Worm (Caenorhabditis elegans) whole organism, young adult: ENCODE data around the gene F35C5.3.

ENCODE experiments used
- B0336.3 ChIP-seq: fragments of 200-800 bp; sonication (Bioruptor generic); IDR thresholded peaks from 2 replicates; pipeline ENCODE4 v1.3.6; 2022; ENCODE audit warnings: missing genetic modification characterization, missing compliant biosample characterization
- D2030.7 ChIP-seq: fragments of 200-800 bp; sonication (Bioruptor generic); IDR thresholded peaks from 2 replicates; pipeline ENCODE4 v1.3.6; 2022; ENCODE audit warnings: missing genetic modification reagents, missing genetic modification characterization, missing compliant biosample characterization
- F49E8.2 ChIP-seq: sonication (generic microtip); optimal IDR thresholded peaks from 3 replicates; lab custom pipeline; 2017; ENCODE audit warnings: missing genetic modification characterization, mild to moderate bottlenecking, missing compliant biosample characterization, antibody characterized with exemption, moderate library complexity; ENCODE audit not compliant: insufficient read depth
- F55B11.4 ChIP-seq: sonication (generic microtip); optimal IDR thresholded peaks from 2 replicates; lab custom pipeline; 2016; ENCODE audit warnings: missing compliant biosample characterization, missing genetic modification characterization, borderline replicate concordance; ENCODE audit not compliant: insufficient read depth
- F57A8.1 ChIP-seq: fragments of 200-800 bp; sonication (Bioruptor generic); optimal IDR thresholded peaks from 2 replicates; lab custom pipeline; 2018; ENCODE audit warnings: mild to moderate bottlenecking, missing genetic modification characterization, moderate library complexity, missing compliant biosample characterization
- K11D2.4 ChIP-seq: fragments of 200-800 bp; sonication (Bioruptor generic); IDR thresholded peaks from 2 replicates; pipeline ENCODE4 v1.3.6; 2022; ENCODE audit warnings: missing genetic modification reagents, missing genetic modification characterization, missing compliant biosample characterization
- K12H6.12 ChIP-seq: fragments of 200-800 bp; sonication (Bioruptor generic); optimal IDR thresholded peaks from 2 replicates; lab custom pipeline; 2018; ENCODE audit warnings: mild to moderate bottlenecking, missing genetic modification characterization, missing compliant biosample characterization
- Y53F4B.3 ChIP-seq: fragments of 200-800 bp; sonication (Bioruptor generic); IDR thresholded peaks from 2 replicates; pipeline ENCODE4 v1.3.6; 2022; ENCODE audit warnings: missing genetic modification reagents, missing genetic modification characterization, missing compliant biosample characterization
- Y67H2A.10 ChIP-seq: fragments of 200-800 bp; sonication (Bioruptor generic); conservative IDR thresholded peaks from 2 replicates; pipeline ENCODE4 v1.3.6; 2022; ENCODE audit warnings: missing genetic modification reagents, missing genetic modification characterization, missing compliant biosample characterization
- ZK185.1 ChIP-seq: sonication (generic microtip); optimal IDR thresholded peaks from 2 replicates; lab custom pipeline; 2016; ENCODE audit warnings: mild to moderate bottlenecking, missing genetic modification characterization, missing compliant biosample characterization; ENCODE audit not compliant: poor library complexity, severe bottlenecking
- ama-1 ChIP-seq, 3 experiments: fragments of 150-350 bp in 1 of 3; sonication (generic microtip) in 2 of 3; optimal IDR thresholded peaks; 2 replicates each; lab custom pipeline; 2014 to 2018; ENCODE audit warnings: missing biosample characterization in 2 of 3, missing genetic modification characterization in 2 of 3, missing genetic modification reagents in 2 of 3
- athp-1 ChIP-seq: sonication (generic microtip); optimal IDR thresholded peaks from 2 replicates; lab custom pipeline; 2017; ENCODE audit warnings: mild to moderate bottlenecking, missing genetic modification characterization, missing compliant biosample characterization
- attf-3 ChIP-seq: fragments of 200-800 bp; sonication (Bioruptor generic); conservative IDR thresholded peaks from 2 replicates; pipeline ENCODE4 v1.3.6; 2022; ENCODE audit warnings: missing genetic modification reagents, missing genetic modification characterization, missing compliant biosample characterization
- attf-5 ChIP-seq: fragments of 200-800 bp; sonication (Bioruptor generic); optimal IDR thresholded peaks from 2 replicates; lab custom pipeline; 2018; ENCODE audit warnings: mild to moderate bottlenecking, missing genetic modification characterization, missing compliant biosample characterization
- bed-1 ChIP-seq: fragments of 200-800 bp; sonication (Bioruptor generic); IDR thresholded peaks from 2 replicates; pipeline ENCODE4 v1.3.6; 2022; ENCODE audit warnings: missing genetic modification reagents, missing genetic modification characterization, missing compliant biosample characterization
- ccch-3 ChIP-seq: fragments of 200-800 bp; sonication (Bioruptor generic); optimal IDR thresholded peaks from 2 replicates; lab custom pipeline; 2018; ENCODE audit warnings: mild to moderate bottlenecking, missing genetic modification characterization, missing compliant biosample characterization
- ceh-100 ChIP-seq: fragments of 200-800 bp; sonication (Bioruptor generic); IDR thresholded peaks from 2 replicates; pipeline ENCODE4 v1.3.6; 2022; ENCODE audit warnings: missing genetic modification reagents, missing genetic modification characterization, missing compliant biosample characterization
- ceh-58 ChIP-seq: fragments of 200-800 bp; sonication (Bioruptor generic); IDR thresholded peaks from 2 replicates; pipeline ENCODE4 v1.3.6; 2022; ENCODE audit warnings: missing genetic modification characterization, missing compliant biosample characterization
- ceh-79 ChIP-seq: sonication (generic microtip); optimal IDR thresholded peaks from 2 replicates; lab custom pipeline; 2017; ENCODE audit warnings: mild to moderate bottlenecking, missing genetic modification characterization, missing compliant biosample characterization
- dox-1 ChIP-seq: fragments of 200-800 bp; sonication (Bioruptor generic); IDR thresholded peaks from 2 replicates; pipeline ENCODE4 v1.3.6; 2022; ENCODE audit warnings: missing genetic modification reagents, missing genetic modification characterization, missing compliant biosample characterization
- dpl-1 ChIP-seq: fragments of 150-350 bp; optimal IDR thresholded peaks from 2 replicates; lab custom pipeline; 2014; ENCODE audit warnings: missing biosample characterization, missing genetic modification reagents, missing genetic modification characterization
- egl-44 ChIP-seq: fragments of 200-800 bp; sonication (Bioruptor generic); IDR thresholded peaks from 2 replicates; pipeline ENCODE4 v1.3.6; 2022; ENCODE audit warnings: missing genetic modification reagents, missing genetic modification characterization, missing compliant biosample characterization
- egrh-3 ChIP-seq: fragments of 200-800 bp; sonication (Bioruptor generic); IDR thresholded peaks from 2 replicates; pipeline ENCODE4 v1.3.6; 2022; ENCODE audit warnings: missing genetic modification reagents, missing genetic modification characterization, missing compliant biosample characterization
- hmg-1.2 ChIP-seq: fragments of 200-800 bp; sonication (Bioruptor generic); IDR thresholded peaks from 2 replicates; pipeline ENCODE4 v1.3.6; 2022; ENCODE audit warnings: missing genetic modification reagents, missing genetic modification characterization, missing compliant biosample characterization
- let-526 ChIP-seq: fragments of 200-800 bp; sonication (Bioruptor generic); IDR thresholded peaks from 2 replicates; pipeline ENCODE4 v1.3.6; 2022; ENCODE audit warnings: missing genetic modification reagents, missing genetic modification characterization, missing compliant biosample characterization
- let-607 ChIP-seq, 2 experiments: fragments of 200-800 bp in 1 of 2; sonication (Bioruptor generic) in 1 of 2; sonication (generic microtip) in 1 of 2; optimal IDR thresholded peaks; 2 replicates each; lab custom pipeline; 2016 to 2018; ENCODE audit warnings: mild to moderate bottlenecking in 2 of 2, missing compliant biosample characterization in 2 of 2, missing genetic modification characterization in 2 of 2, moderate library complexity in 2 of 2, missing genotype in 1 of 2
- lin-40 ChIP-seq: sonication (generic microtip); optimal IDR thresholded peaks from 2 replicates; lab custom pipeline; 2016; ENCODE audit warnings: missing genetic modification characterization, mild to moderate bottlenecking, missing compliant biosample characterization, missing genotype, missing genetic modification reagents
- lir-1 ChIP-seq: fragments of 200-800 bp; sonication (Bioruptor generic); conservative IDR thresholded peaks from 2 replicates; pipeline ENCODE4 v1.3.6; 2022; ENCODE audit warnings: missing genetic modification reagents, missing genetic modification characterization, missing compliant biosample characterization
- lsy-27 ChIP-seq: sonication (generic microtip); optimal IDR thresholded peaks from 2 replicates; lab custom pipeline; 2017; ENCODE audit warnings: missing genetic modification characterization, mild to moderate bottlenecking, missing compliant biosample characterization, antibody characterized with exemption, missing genotype, borderline replicate concordance; ENCODE audit not compliant: insufficient read depth
- madf-3 ChIP-seq: fragments of 200-800 bp; sonication (Bioruptor generic); IDR thresholded peaks from 2 replicates; pipeline ENCODE4 v1.3.6; 2022; ENCODE audit warnings: missing genetic modification reagents, missing genetic modification characterization, missing compliant biosample characterization
- mcd-1 ChIP-seq: fragments of 200-800 bp; sonication (Bioruptor generic); IDR thresholded peaks from 2 replicates; pipeline ENCODE4 v1.3.6; 2022; ENCODE audit warnings: missing genetic modification reagents, missing genetic modification characterization, missing compliant biosample characterization
- mes-4 ChIP-seq: sonication (generic microtip); optimal IDR thresholded peaks from 2 replicates; lab custom pipeline; 2016; ENCODE audit warnings: missing genotype, missing genetic modification characterization, missing compliant biosample characterization
- mxl-1 ChIP-seq: sonication (generic microtip); optimal IDR thresholded peaks from 2 replicates; lab custom pipeline; 2016; ENCODE audit warnings: missing genetic modification characterization, missing compliant biosample characterization
- nhr-80 ChIP-seq: sonication (generic microtip); optimal IDR thresholded peaks from 2 replicates; lab custom pipeline; 2016; ENCODE audit warnings: missing genetic modification characterization, missing compliant biosample characterization
- pha-4 ChIP-seq: fragments of 150-350 bp; sonication (generic microtip); optimal IDR thresholded peaks from 2 replicates; lab custom pipeline; 2014; ENCODE audit warnings: missing biosample characterization, missing genetic modification reagents, missing genetic modification characterization
- repo-1 ChIP-seq: sonication (generic microtip); optimal IDR thresholded peaks from 2 replicates; lab custom pipeline; 2017; ENCODE audit warnings: mild to moderate bottlenecking, missing genetic modification characterization, missing compliant biosample characterization
- rpc-1 ChIP-seq, 2 experiments: fragments of 150-350 bp in 1 of 2; sonication (generic microtip) in 1 of 2; optimal IDR thresholded peaks; 2 replicates each; lab custom pipeline; 2014 to 2018; ENCODE audit warnings: missing biosample characterization in 1 of 2, missing genetic modification characterization in 1 of 2, missing genetic modification reagents in 1 of 2, missing genotype in 1 of 2
- sdz-38 ChIP-seq: sonication (generic microtip); optimal IDR thresholded peaks from 2 replicates; lab custom pipeline; 2016; ENCODE audit warnings: missing genotype, missing genetic modification characterization, missing compliant biosample characterization
- sptf-2 ChIP-seq: fragments of 200-800 bp; sonication (Bioruptor generic); optimal IDR thresholded peaks from 2 replicates; lab custom pipeline; 2018; ENCODE audit warnings: mild to moderate bottlenecking, missing genetic modification characterization, missing compliant biosample characterization
- tbp1 ChIP-seq: fragments of 200-800 bp; sonication (Bioruptor generic); optimal IDR thresholded peaks from 2 replicates; lab custom pipeline; 2018; ENCODE audit warnings: mild to moderate bottlenecking, missing genetic modification characterization, missing compliant biosample characterization
- ztf-18 ChIP-seq: sonication (generic microtip); optimal IDR thresholded peaks from 2 replicates; lab custom pipeline; 2016; ENCODE audit warnings: missing genotype, mild to moderate bottlenecking, missing genetic modification characterization, missing compliant biosample characterization
- ztf-22 ChIP-seq: fragments of 200-800 bp; sonication (Bioruptor generic); optimal IDR thresholded peaks from 2 replicates; lab custom pipeline; 2018; ENCODE audit warnings: mild to moderate bottlenecking, missing genetic modification characterization, moderate library complexity, missing compliant biosample characterization
- ztf-26 ChIP-seq: sonication (generic microtip); optimal IDR thresholded peaks from 2 replicates; lab custom pipeline; 2017; ENCODE audit warnings: missing genetic modification characterization, missing compliant biosample characterization

The F35C5.3 gene

DNA sequence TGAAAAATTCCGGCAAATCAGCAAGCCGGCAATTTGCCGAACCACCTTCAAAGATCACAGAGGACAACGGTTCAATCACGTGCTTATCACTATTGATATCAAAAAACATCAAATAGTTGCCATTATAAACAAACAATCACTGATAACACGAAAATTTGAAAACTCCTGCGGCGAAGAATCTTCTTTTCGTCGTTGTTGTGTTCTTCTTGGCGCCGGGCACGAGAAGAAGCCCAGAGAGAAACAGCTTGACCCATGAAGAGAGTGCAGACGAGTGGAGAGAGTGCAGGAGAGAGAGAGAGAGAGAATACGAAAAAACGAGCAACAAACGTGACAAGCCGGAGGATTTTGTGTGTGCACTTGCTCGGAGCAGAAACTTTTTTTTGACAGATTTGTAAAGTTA is 9.9 kb upstream of the F35C5.3 start (continued):
- TF ChIP-seq ztf-26 (tag; lab: Kevin White, UChicago), result peak; percentile 23
- TF ChIP-seq mxl-1 (tag; lab: Kevin White, UChicago), result peak; percentile 16
- no peak for TF ChIP-seq dox-1
- TF ChIP-seq egrh-3 (GFP tag; lab: Robert Waterston, UW), result peak; percentile 40; the same call in 1 of the 2 replicates
- peak; percentile 66 for TF ChIP-seq ztf-22 (GFP tag; lab: Kevin White, UChicago)
- TF ChIP-seq ama-1 (optimal IDR thresholded peaks at IDR 0.05; lab: Kevin White, UChicago), result peak; percentile 28
- TF ChIP-seq ama-1 (GFP tag; optimal IDR thresholded peaks at IDR 0.05; lab: Kevin White, UChicago), result no peak
- peak; percentile 48; the same call in 1 of the 2 replicates for TF ChIP-seq K11D2.4 (GFP tag; lab: Robert Waterston, UW)
- peak in 1 of 2 experiments; percentile 53 for TF ChIP-seq let-607 (tag; optimal IDR thresholded peaks at IDR 0.05; lab: Kevin White, UChicago)
- peak; percentile 24 for TF ChIP-seq repo-1 (tag; lab: Kevin White, UChicago)
- TF ChIP-seq athp-1, result no peak
- no peak for TF ChIP-seq ztf-18 (tag; lab: Kevin White, UChicago)
- TF ChIP-seq madf-3 (GFP tag; lab: Robert Waterston, UW), result no peak
- TF ChIP-seq K12H6.12 (tag; lab: Kevin White, UChicago), result peak; percentile 15
- peak; percentile 94 for TF ChIP-seq nhr-80 (tag; lab: Kevin White, UChicago)
- TF ChIP-seq, all 124 proteins: peak for 30

DNA sequence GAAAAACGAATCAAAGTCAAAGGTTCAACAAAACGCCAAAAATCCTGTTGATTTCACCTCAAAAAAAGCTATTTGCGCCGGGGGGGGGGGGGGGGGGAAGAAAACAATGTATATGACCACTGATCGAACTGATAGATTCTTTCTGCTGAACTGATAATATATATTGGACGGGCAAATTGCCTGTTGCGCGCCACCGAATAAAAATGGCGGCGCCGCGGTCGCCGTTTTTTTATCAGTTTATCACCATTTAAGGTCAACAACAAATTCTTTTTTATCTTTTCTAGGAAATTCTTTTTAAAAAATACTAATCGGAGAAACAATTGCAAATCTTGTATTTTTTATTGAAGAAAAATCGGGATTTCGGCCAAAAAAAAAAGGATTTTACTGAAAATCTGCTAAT is 8.8 kb upstream of the F35C5.3 start:
- TF ChIP-seq Y53F4B.3 (GFP tag; lab: Robert Waterston, UW) (no peak), tbp1 (GFP tag; lab: Kevin White, UChicago) (peak; percentile 36), egrh-3 (GFP tag; lab: Robert Waterston, UW) (peak; percentile 24; the same call in 1 of the 2 replicates), nhr-80 (tag; lab: Kevin White, UChicago) (peak; percentile 49)

DNA sequence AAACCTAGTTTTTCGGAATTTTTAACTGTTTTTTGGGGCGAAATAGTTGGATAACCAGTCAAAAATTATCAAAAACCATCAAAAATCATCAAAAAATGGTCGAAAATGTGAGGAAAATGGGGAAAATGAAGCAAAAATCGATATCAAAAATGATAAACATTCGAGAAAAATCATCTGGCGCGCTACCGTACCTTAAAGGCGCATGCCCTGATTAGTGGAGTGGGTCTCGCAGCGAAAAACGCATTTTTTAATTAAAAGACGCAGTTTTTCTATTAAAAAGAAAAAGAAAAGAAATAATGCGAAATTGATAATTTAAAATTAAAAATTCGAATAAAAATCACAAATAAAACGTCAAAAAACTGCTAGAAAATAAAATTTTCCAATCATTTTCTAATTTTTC is 8.2 kb upstream of the F35C5.3 start, which contains the start of gene F35C5.1:
TSS of gene F35C5.1 (plus strand) at position 399 of the 400 bp plus-strand sequence.
- no peak for TF ChIP-seq B0336.3 (GFP tag; lab: Robert Waterston, UW)
- TF ChIP-seq pha-4 (tag; lab: Kevin White, UChicago), result no peak
- no peak for TF ChIP-seq F55B11.4 (tag; lab: Kevin White, UChicago)
- no peak for TF ChIP-seq egrh-3 (GFP tag; lab: Robert Waterston, UW)
- TF ChIP-seq dox-1, result peak; percentile 68; the same call in 1 of the 2 replicates
- TF ChIP-seq sptf-2 (GFP tag; lab: Kevin White, UChicago), result no peak
- TF ChIP-seq F49E8.2 (tag; lab: Kevin White, UChicago), result peak; percentile 64
- 0 out of 2 replicates have a peak, but pooled peaks have one; percentile 18 for TF ChIP-seq attf-3 (GFP tag; lab: Robert Waterston, UW)
- TF ChIP-seq mes-4 (tag; lab: Kevin White, UChicago), result no peak
- TF ChIP-seq egl-44 (GFP tag; lab: Robert Waterston, UW), result no peak
- TF ChIP-seq ceh-79 (tag; lab: Kevin White, UChicago), result no peak
- no peak for TF ChIP-seq lsy-27 (tag; lab: Kevin White, UChicago)
- no peak for TF ChIP-seq ZK185.1 (tag; lab: Kevin White, UChicago)
- TF ChIP-seq ceh-58, result no peak
- TF ChIP-seq hmg-1.2, result no peak
- no peak for TF ChIP-seq K11D2.4 (GFP tag; lab: Robert Waterston, UW)
- no peak for TF ChIP-seq repo-1 (tag; lab: Kevin White, UChicago)
- no peak for TF ChIP-seq Y53F4B.3 (GFP tag; lab: Robert Waterston, UW)
- no peak for TF ChIP-seq let-526
- TF ChIP-seq ccch-3 (GFP tag; lab: Kevin White, UChicago), result no peak
- peak; percentile 76 for TF ChIP-seq dpl-1 (GFP tag; lab: Kevin White, UChicago)
- TF ChIP-seq lir-1 (GFP tag; lab: Robert Waterston, UW), result no peak
- TF ChIP-seq rpc-1 (optimal IDR thresholded peaks at IDR 0.05; lab: Kevin White, UChicago), result no peak
- TF ChIP-seq rpc-1 (tag; optimal IDR thresholded peaks at IDR 0.05; lab: Kevin White, UChicago), result no peak
- TF ChIP-seq let-607 (tag; optimal IDR thresholded peaks at IDR 0.05; lab: Kevin White, UChicago), result no peak
- TF ChIP-seq bed-1, result no peak
- TF ChIP-seq attf-5 (GFP tag; lab: Kevin White, UChicago), result no peak
- TF ChIP-seq mcd-1 (GFP tag; lab: Robert Waterston, UW), result peak; percentile 43; the same call in 1 of the 2 replicates
- no peak for TF ChIP-seq lin-40 (tag; lab: Kevin White, UChicago)
- TF ChIP-seq sdz-38 (tag; lab: Kevin White, UChicago), result no peak
- no peak for TF ChIP-seq nhr-80 (tag; lab: Kevin White, UChicago)
- no peak for TF ChIP-seq ceh-100 (GFP tag; lab: Robert Waterston, UW)
- no peak for TF ChIP-seq Y67H2A.10
- TF ChIP-seq F57A8.1 (GFP tag; lab: Kevin White, UChicago), result no peak
- TF ChIP-seq D2030.7 (GFP tag; lab: Robert Waterston, UW), result peak; percentile 78
